Fruit fly (Drosophila melanogaster): ENCODE data around the gene CG8036.

CG8036 gene

DNA sequence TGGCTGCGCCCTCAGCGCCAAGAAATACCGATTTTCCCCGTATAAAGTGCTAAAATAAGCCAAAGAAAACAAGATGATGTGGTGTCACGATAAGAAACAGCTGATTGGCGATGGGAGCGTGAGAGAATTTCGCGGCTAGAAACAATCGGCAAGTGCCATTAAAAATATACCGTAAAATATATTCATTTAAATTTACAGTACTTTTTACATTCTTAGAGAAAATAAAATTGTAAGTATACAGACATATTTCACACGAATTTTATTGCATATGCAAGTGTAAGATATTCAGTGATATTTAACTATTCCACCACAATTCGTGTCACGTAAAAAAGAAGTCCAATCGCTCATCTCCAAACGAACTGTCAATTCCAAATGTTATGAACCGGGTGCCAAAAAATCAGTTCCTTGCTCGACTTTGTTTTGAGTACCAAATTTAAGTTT is 8.9 kb downstream of the CG8036 start, which contains the start of the genes Unc50, CG11755 and CG8043 (continued):
- peak; percentile 44 for TF ChIP-seq CG16863 (GFP tag; optimal IDR thresholded peaks at IDR 0.05)
- peak; percentile 83 for TF ChIP-seq CG17829 (tag; optimal IDR thresholded peaks at IDR 0.05)
- TF ChIP-seq CG6175 (GFP tag; IDR thresholded peaks at IDR 0.05) = no peak
- TF ChIP-seq HLH3B (GFP tag; IDR thresholded peaks at IDR 0.05) = peak; percentile 59; the same call in 1 of the 2 replicates
- peak; percentile 74 for TF ChIP-seq CG7556 (GFP tag; optimal IDR thresholded peaks at IDR 0.05)
- TF ChIP-seq CG13775 (GFP tag; optimal IDR thresholded peaks at IDR 0.05) = peak; percentile 86
- peak; percentile 67 for TF ChIP-seq CG14441 (GFP tag; IDR thresholded peaks at IDR 0.05)
- peak; percentile 82 for TF ChIP-seq lmd (GFP tag; IDR thresholded peaks at IDR 0.05)
- TF ChIP-seq CG10274 (GFP tag; optimal IDR thresholded peaks at IDR 0.05) = no peak
- TF ChIP-seq PHDP (tag; optimal IDR thresholded peaks at IDR 0.05) = no peak
- TF ChIP-seq CG14860 (GFP tag; IDR thresholded peaks at IDR 0.05; ENCODE audit: partially characterized antibody) = peak; percentile 97
- TF ChIP-seq oc (tag; optimal IDR thresholded peaks at IDR 0.05) = peak; percentile 17
- peak; percentile 95 for TF ChIP-seq zen2 (GFP tag; IDR thresholded peaks at IDR 0.05; ENCODE audit: partially characterized antibody)
- TF ChIP-seq CG8924 (tag; optimal IDR thresholded peaks at IDR 0.05) = peak; percentile 82
- no peak for TF ChIP-seq usp (GFP tag; optimal IDR thresholded peaks at IDR 0.05)
- peak; percentile 98 for TF ChIP-seq BEAF-32 (GFP tag; optimal IDR thresholded peaks at IDR 0.05)
- peak; percentile 84; the same call in 1 of the 2 replicates for TF ChIP-seq CG42726 (GFP tag; IDR thresholded peaks at IDR 0.05; ENCODE audit: partially characterized antibody)
- peak; percentile 57 for TF ChIP-seq CG4820 (GFP tag; optimal IDR thresholded peaks at IDR 0.05)
- peak; percentile 94 for TF ChIP-seq trem (tag; optimal IDR thresholded peaks at IDR 0.05)
- TF ChIP-seq CG6791 (GFP tag; IDR thresholded peaks at IDR 0.05; ENCODE audit: partially characterized antibody) = peak; percentile 92
- TF ChIP-seq CG14710 (tag; optimal IDR thresholded peaks at IDR 0.05) = peak; percentile 89
- no peak for TF ChIP-seq Eip74EF (GFP tag; optimal IDR thresholded peaks at IDR 0.05)
- peak; percentile 64 for TF ChIP-seq CG12104 (GFP tag; optimal IDR thresholded peaks at IDR 0.05)
- no peak for TF ChIP-seq lab (GFP tag; optimal IDR thresholded peaks at IDR 0.05)
- TF ChIP-seq CG32772 (GFP tag; IDR thresholded peaks at IDR 0.05) = peak; percentile 64
- peak; percentile 60 for TF ChIP-seq Camta (GFP tag; optimal IDR thresholded peaks at IDR 0.05)
- no peak for TF ChIP-seq CG12071 (GFP tag; optimal IDR thresholded peaks at IDR 0.05)
- TF ChIP-seq Xrp1 (GFP tag; IDR thresholded peaks at IDR 0.05) = peak; percentile 82
- peak; percentile 53 for TF ChIP-seq disco-r (GFP tag; optimal IDR thresholded peaks at IDR 0.05)
- peak; percentile 74 for TF ChIP-seq CG15601 (tag; optimal IDR thresholded peaks at IDR 0.05)
- peak; percentile 66 for TF ChIP-seq NFAT (GFP tag; IDR thresholded peaks at IDR 0.05)
- peak; percentile 62; the same call in 1 of the 2 replicates for TF ChIP-seq ranshi (GFP tag; IDR thresholded peaks at IDR 0.05)
- peak; percentile 46 for TF ChIP-seq CG5180 (GFP tag; optimal IDR thresholded peaks at IDR 0.05)
- TF ChIP-seq CHES-1-like (GFP tag; optimal IDR thresholded peaks at IDR 0.05) = peak; percentile 33
- peak; percentile 22 for TF ChIP-seq CG12236 (GFP tag; optimal IDR thresholded peaks at IDR 0.05)
- TF ChIP-seq Hmx (GFP tag; optimal IDR thresholded peaks at IDR 0.05) = peak; percentile 66
- TF ChIP-seq zfh2 (GFP tag; optimal IDR thresholded peaks at IDR 0.05) = peak; percentile 72
- no peak for TF ChIP-seq Kr (GFP tag; optimal IDR thresholded peaks at IDR 0.05)
- no peak for TF ChIP-seq jing (GFP tag; optimal IDR thresholded peaks at IDR 0.05)
- TF ChIP-seq CG9215 (GFP tag; IDR thresholded peaks at IDR 0.05) = peak; percentile 84
- TF ChIP-seq Hmr (GFP tag; optimal IDR thresholded peaks at IDR 0.05) = peak; percentile 84
- peak; percentile 73 for TF ChIP-seq twi (tag; optimal IDR thresholded peaks at IDR 0.05)
- peak in 1 of 2 experiments; percentile 80 for TF ChIP-seq tll (GFP tag; optimal IDR thresholded peaks at IDR 0.05)
- TF ChIP-seq tup (GFP tag; optimal IDR thresholded peaks at IDR 0.05) = peak; percentile 7
- TF ChIP-seq CG17328 (GFP tag; IDR thresholded peaks at IDR 0.05) = 0 out of 2 replicates have a peak, but pooled peaks have one; percentile 7
- TF ChIP-seq nerfin-1 (tag; optimal IDR thresholded peaks at IDR 0.05) = peak; percentile 77
- TF ChIP-seq CG4707 (GFP tag; optimal IDR thresholded peaks at IDR 0.05) = peak; percentile 1
- TF ChIP-seq gt (GFP tag; IDR thresholded peaks at IDR 0.05) = no peak
- TF ChIP-seq lbe (GFP tag; optimal IDR thresholded peaks at IDR 0.05) = peak; percentile 79

Data from whole organism, embryonic.